Worm (Caenorhabditis elegans): Measurements from ENCODE around the gene srd-11.

The srd-11 gene

ce11 chrV:13652322-13652721 is 32.7 kb upstream of the srd-11 start:
- no peak for TF ChIP-seq elt-3 (tag; optimal IDR thresholded peaks at IDR 0.05)
- TF ChIP-seq nhr-21 (tag; optimal IDR thresholded peaks at IDR 0.05): no peak
- no peak for TF ChIP-seq nhr-77 (tag; optimal IDR thresholded peaks at IDR 0.05)
- TF ChIP-seq lin-13 (GFP tag; optimal IDR thresholded peaks at IDR 0.05): no peak
- TF ChIP-seq nhr-237 (tag; optimal IDR thresholded peaks at IDR 0.05): no peak
- TF ChIP-seq nhr-12 (tag; optimal IDR thresholded peaks at IDR 0.05): no peak

ce11 chrV:13650800-13651199 is 31.1 kb upstream of the srd-11 start:
- TF ChIP-seq ceh-82 (tag; optimal IDR thresholded peaks at IDR 0.05) (no peak), lin-39 (tag; optimal IDR thresholded peaks at IDR 0.05) (no peak), unc-62 (GFP tag; optimal IDR thresholded peaks at IDR 0.05) (no peak), nhr-77 (tag; optimal IDR thresholded peaks at IDR 0.05) (no peak), C34F6.9 (tag; optimal IDR thresholded peaks at IDR 0.05) (no peak), nhr-6 (tag; optimal IDR thresholded peaks at IDR 0.05) (no peak), unc-55 (GFP tag; optimal IDR thresholded peaks at IDR 0.05) (no peak), ztf-11 (tag; optimal IDR thresholded peaks at IDR 0.05) (no peak), nhr-10 (tag; optimal IDR thresholded peaks at IDR 0.05) (no peak), sem-4 (tag; optimal IDR thresholded peaks at IDR 0.05) (no peak), lin-13 (GFP tag; optimal IDR thresholded peaks at IDR 0.05) (no peak), nhr-237 (tag; optimal IDR thresholded peaks at IDR 0.05) (no peak), ZK546.5 (tag; optimal IDR thresholded peaks at IDR 0.05) (no peak), F13H6.1 (tag; optimal IDR thresholded peaks at IDR 0.05) (no peak), nhr-129 (tag; optimal IDR thresholded peaks at IDR 0.05) (no peak)

ce11 chrV:13649730-13650349 is 30.2 kb upstream of the srd-11 start, which contains the start of gene H37A05.4:
Gene H37A05.4 (minus strand): TSS chrV:13649780.
- TF ChIP-seq ztf-11 (tag; optimal IDR thresholded peaks at IDR 0.05): no peak
- TF ChIP-seq R02D3.7 (tag; optimal IDR thresholded peaks at IDR 0.05): no peak
- TF ChIP-seq nhr-21 (tag; optimal IDR thresholded peaks at IDR 0.05): no peak
- no peak for TF ChIP-seq blmp-1 (tag; optimal IDR thresholded peaks at IDR 0.05; ENCODE audit: insufficient read depth)
- TF ChIP-seq unc-39 (tag; optimal IDR thresholded peaks at IDR 0.05): no peak
- TF ChIP-seq nhr-25 (tag; optimal IDR thresholded peaks at IDR 0.05): peak; percentile 53
- TF ChIP-seq alr-1 (tag; optimal IDR thresholded peaks at IDR 0.05): no peak
- TF ChIP-seq lsy-2 (tag; optimal IDR thresholded peaks at IDR 0.05): no peak
- no peak for TF ChIP-seq lin-39 (tag; optimal IDR thresholded peaks at IDR 0.05)
- TF ChIP-seq sem-4 (tag; optimal IDR thresholded peaks at IDR 0.05): no peak
- no peak for TF ChIP-seq elt-1 (tag; optimal IDR thresholded peaks at IDR 0.05)
- TF ChIP-seq ceh-16 (tag; optimal IDR thresholded peaks at IDR 0.05): no peak
- no peak for TF ChIP-seq dmd-4 (tag; optimal IDR thresholded peaks at IDR 0.05)
- TF ChIP-seq nhr-23 (tag; optimal IDR thresholded peaks at IDR 0.05): no peak
- TF ChIP-seq mab-5 (tag; optimal IDR thresholded peaks at IDR 0.05): no peak
- TF ChIP-seq nhr-12 (tag; optimal IDR thresholded peaks at IDR 0.05): no peak
- no peak for TF ChIP-seq gmeb-1 (tag; optimal IDR thresholded peaks at IDR 0.05)
- TF ChIP-seq peb-1 (tag; optimal IDR thresholded peaks at IDR 0.05): no peak
- no peak for TF ChIP-seq mbf-1 (tag; optimal IDR thresholded peaks at IDR 0.05)
- peak; percentile 10 for TF ChIP-seq Y55F3AM.14 (GFP tag; optimal IDR thresholded peaks at IDR 0.05)
- no peak for TF ChIP-seq skn-1 (tag; optimal IDR thresholded peaks at IDR 0.05)
- no peak for TF ChIP-seq egl-27 (tag; optimal IDR thresholded peaks at IDR 0.05)
- TF ChIP-seq ceh-82 (tag; optimal IDR thresholded peaks at IDR 0.05): no peak
- TF ChIP-seq mdl-1 (tag; optimal IDR thresholded peaks at IDR 0.05): no peak
- TF ChIP-seq nhr-6 (tag; optimal IDR thresholded peaks at IDR 0.05): no peak
- TF ChIP-seq nhr-77 (tag; optimal IDR thresholded peaks at IDR 0.05): no peak
- TF ChIP-seq elt-3 (tag; optimal IDR thresholded peaks at IDR 0.05): no peak
- TF ChIP-seq nhr-11 (tag; optimal IDR thresholded peaks at IDR 0.05): no peak
- no peak for TF ChIP-seq nhr-237 (tag; optimal IDR thresholded peaks at IDR 0.05)
- TF ChIP-seq unc-55 (GFP tag; optimal IDR thresholded peaks at IDR 0.05): no peak
- TF ChIP-seq lin-13 (GFP tag; optimal IDR thresholded peaks at IDR 0.05): peak; percentile 8
- TF ChIP-seq ztf-1 (GFP tag; conservative IDR thresholded peaks at IDR 0.05): 0 out of 2 replicates have a peak, but pooled peaks have one; percentile 20
- no peak for TF ChIP-seq nhr-129 (tag; optimal IDR thresholded peaks at IDR 0.05)
- no peak for TF ChIP-seq sma-9 (GFP tag; optimal IDR thresholded peaks at IDR 0.05)
- no peak for TF ChIP-seq sma-9 (tag; optimal IDR thresholded peaks at IDR 0.05)
- TF ChIP-seq nhr-10 (tag; optimal IDR thresholded peaks at IDR 0.05): no peak
- no peak for TF ChIP-seq snpc-4 (tag; optimal IDR thresholded peaks at IDR 0.05)
- TF ChIP-seq zag-1 (tag; optimal IDR thresholded peaks at IDR 0.05): no peak
- no peak for TF ChIP-seq F13H6.1 (tag; optimal IDR thresholded peaks at IDR 0.05)
- TF ChIP-seq lin-11 (tag; optimal IDR thresholded peaks at IDR 0.05): no peak
- no peak for TF ChIP-seq unc-62 (GFP tag; optimal IDR thresholded peaks at IDR 0.05)
- no peak for TF ChIP-seq C34F6.9 (tag; optimal IDR thresholded peaks at IDR 0.05)
- no peak for TF ChIP-seq fos-1 (tag; optimal IDR thresholded peaks at IDR 0.05)
- no peak for TF ChIP-seq ZK546.5 (tag; optimal IDR thresholded peaks at IDR 0.05)
- peak; percentile 22 for TF ChIP-seq ama-1 (optimal IDR thresholded peaks at IDR 0.05)
- TF ChIP-seq aly-2 (tag; optimal IDR thresholded peaks at IDR 0.05): no peak
- TF ChIP-seq sma-3 (GFP tag; optimal IDR thresholded peaks at IDR 0.05): peak; percentile 44
- peak; percentile 75 for TF ChIP-seq ztf-4 (tag; optimal IDR thresholded peaks at IDR 0.05)
